Fruit fly (Drosophila melanogaster): ENCODE results near the gene JMJD6.

Gene JMJD6

dm6 chr3R:22342151-22342550, 20.0 kb downstream of the JMJD6 start, which contains the start of gene CG5386:
CG5386 (minus strand) TSS chr3R:22342251.
- no peak for TF ChIP-seq jumu (GFP tag; optimal IDR thresholded peaks at IDR 0.05)
- no peak for TF ChIP-seq klu (GFP tag; IDR thresholded peaks at IDR 0.05)
- no peak for TF ChIP-seq Blimp-1 (GFP tag; optimal IDR thresholded peaks at IDR 0.05)
- TF ChIP-seq CG15011 (GFP tag; optimal IDR thresholded peaks at IDR 0.05) = no peak
- TF ChIP-seq CG3995 (GFP tag; optimal IDR thresholded peaks at IDR 0.05) = no peak
- no peak for TF ChIP-seq croc (GFP tag; conservative IDR thresholded peaks at IDR 0.05)

dm6 chr3R:22341652-22342051, 20.5 kb downstream of the JMJD6 start:
- TF ChIP-seq Drgx (GFP tag; IDR thresholded peaks at IDR 0.05) (no peak), CG7357 (GFP tag; IDR thresholded peaks at IDR 0.05) (no peak), CG14860 (GFP tag; IDR thresholded peaks at IDR 0.05; ENCODE audit: partially characterized antibody) (no peak), Sox100B (GFP tag; optimal IDR thresholded peaks at IDR 0.05) (no peak), CG8290 (GFP tag; optimal IDR thresholded peaks at IDR 0.05) (no peak), CG8290 (tag; optimal IDR thresholded peaks at IDR 0.05) (no peak), Dfd (GFP tag; optimal IDR thresholded peaks at IDR 0.05) (peak in 1 of 2 experiments; percentile 52), CG6854 (GFP tag; optimal IDR thresholded peaks at IDR 0.05) (no peak), ttk (GFP tag; IDR thresholded peaks at IDR 0.05) (no peak)

dm6 chr3R:22340207-22340606, 22.0 kb downstream of the JMJD6 start, which contains the start of gene CG5388:
CG5388 (minus strand) TSS chr3R:22340307.
- TF ChIP-seq PHDP (tag; optimal IDR thresholded peaks at IDR 0.05) (no peak), so (GFP tag; IDR thresholded peaks at IDR 0.05) (no peak), Eip74EF (GFP tag; optimal IDR thresholded peaks at IDR 0.05) (no peak), Hr3 (GFP tag; optimal IDR thresholded peaks at IDR 0.05) (no peak), emc (GFP tag; optimal IDR thresholded peaks at IDR 0.05) (no peak), Hmx (GFP tag; optimal IDR thresholded peaks at IDR 0.05) (no peak), lilli (GFP tag; optimal IDR thresholded peaks at IDR 0.05) (no peak), CG3163 (GFP tag; optimal IDR thresholded peaks at IDR 0.05) (no peak), sr (GFP tag; IDR thresholded peaks at IDR 0.05) (no peak)

dm6 chr3R:22339510-22339909, 22.7 kb downstream of the JMJD6 start:
- TF ChIP-seq maf-S (GFP tag; optimal IDR thresholded peaks at IDR 0.05) = peak; percentile 1
- TF ChIP-seq sob (GFP tag; IDR thresholded peaks at IDR 0.05) = peak; percentile 37; the same call in 1 of the 2 replicates
- TF ChIP-seq Oaz (GFP tag; IDR thresholded peaks at IDR 0.05) = 0 out of 2 replicates have a peak, but pooled peaks have one; percentile 10
- peak; percentile 76 for TF ChIP-seq Med (GFP tag)
- TF ChIP-seq lola (GFP tag; optimal IDR thresholded peaks at IDR 0.05) = no peak
- peak; percentile 1 for TF ChIP-seq CG15514 (GFP tag; optimal IDR thresholded peaks at IDR 0.05)
- peak; percentile 19; the same call in 1 of the 2 replicates for TF ChIP-seq slbo (GFP tag; IDR thresholded peaks at IDR 0.05)
- TF ChIP-seq nmo (GFP tag; optimal IDR thresholded peaks at IDR 0.05) = peak; percentile 11
- TF ChIP-seq tin (GFP tag; optimal IDR thresholded peaks at IDR 0.05) = peak; percentile 1
- TF ChIP-seq gem (tag; optimal IDR thresholded peaks at IDR 0.05) = peak; percentile 41
- peak in 1 of 2 experiments; percentile 43 for TF ChIP-seq Pdp1 (GFP tag; optimal IDR thresholded peaks at IDR 0.05)
- peak; percentile 39 for TF ChIP-seq CG11504 (tag; optimal IDR thresholded peaks at IDR 0.05)
- 0 out of 3 replicates have a peak, but pooled peaks have one; percentile 30 for TF ChIP-seq ci (GFP tag; IDR thresholded peaks at IDR 0.05)
- 0 out of 3 replicates have a peak, but pooled peaks have one; percentile 32 for TF ChIP-seq zfh1 (GFP tag; IDR thresholded peaks at IDR 0.05)
- TF ChIP-seq prd (optimal IDR thresholded peaks at IDR 0.05) = no peak
- TF ChIP-seq prd (GFP tag; IDR thresholded peaks at IDR 0.05) = peak; percentile 30; the same call in 1 of the 3 replicates
- peak; percentile 64 for TF ChIP-seq Ets65A (GFP tag)
- TF ChIP-seq CG2678 (tag; optimal IDR thresholded peaks at IDR 0.05) = peak; percentile 29
- peak; percentile 9 for TF ChIP-seq crc (GFP tag; optimal IDR thresholded peaks at IDR 0.05)
- 0 out of 2 replicates have a peak, but pooled peaks have one; percentile 14 for TF ChIP-seq Ptx1 (GFP tag; IDR thresholded peaks at IDR 0.05)
- peak; percentile 25; the same call in 1 of the 2 replicates for TF ChIP-seq CG32772 (GFP tag; IDR thresholded peaks at IDR 0.05)
- TF ChIP-seq E2f2 (GFP tag; IDR thresholded peaks at IDR 0.05) = no peak
- peak; percentile 50 for TF ChIP-seq dmrt99B (tag; optimal IDR thresholded peaks at IDR 0.05)
- TF ChIP-seq Xrp1 (GFP tag; IDR thresholded peaks at IDR 0.05) = peak; percentile 59

All from whole organism, embryonic.